Worm (Caenorhabditis elegans): Measurements from ENCODE around the gene W02A2.8.

DNA sequence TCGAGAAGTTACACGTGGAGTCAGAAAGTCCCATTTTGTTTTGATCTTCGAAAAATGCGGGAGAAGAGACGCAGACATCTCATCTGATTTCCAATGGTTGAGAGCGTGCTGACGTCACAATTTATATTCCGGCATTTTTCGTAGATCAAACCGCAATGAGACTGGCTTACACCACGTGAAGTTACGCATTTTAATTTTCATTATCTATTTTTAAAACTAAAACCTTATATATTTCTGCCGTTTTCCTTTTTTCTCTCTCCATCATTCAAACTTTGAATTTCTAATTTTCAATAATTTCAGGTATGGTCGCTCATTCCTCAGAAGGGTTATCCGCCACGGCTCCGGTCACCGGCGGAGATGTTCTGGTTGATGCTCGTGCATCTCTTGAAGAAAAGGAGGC, 43.0 kb downstream of the W02A2.8 start, which contains the start of gene fat-1:
- TF ChIP-seq nhr-11 (tag; optimal IDR thresholded peaks at IDR 0.05), result no peak
- TF ChIP-seq snpc-4 (tag; optimal IDR thresholded peaks at IDR 0.05), result no peak
- TF ChIP-seq ama-1 (optimal IDR thresholded peaks at IDR 0.05), result no peak
- no peak for TF ChIP-seq rnt-1 (tag; optimal IDR thresholded peaks at IDR 0.05)
- TF ChIP-seq pqm-1 (tag; optimal IDR thresholded peaks at IDR 0.05), result no peak
- TF ChIP-seq lin-35 (GFP tag; optimal IDR thresholded peaks at IDR 0.05), result no peak
- TF ChIP-seq ceh-63 (GFP tag; optimal IDR thresholded peaks at IDR 0.05), result no peak
- TF ChIP-seq lin-13 (GFP tag; optimal IDR thresholded peaks at IDR 0.05), result no peak
- TF ChIP-seq elt-3 (tag; optimal IDR thresholded peaks at IDR 0.05), result no peak
- no peak for TF ChIP-seq skn-1 (tag; optimal IDR thresholded peaks at IDR 0.05)

Data from whole organism, L1 larva.